Fruit fly (Drosophila melanogaster) whole organism, pupa: ENCODE results near the gene Arp3.

Source experiments
- CG10348 ChIP-seq: fragments of 200-800 bp; sonication (Bioruptor generic); IDR thresholded peaks from 2 replicates; pipeline ENCODE4 v1.3.6; 2022; ENCODE audit warnings: missing biosample characterization, missing genetic modification characterization
- CG12605 ChIP-seq: fragments of 200-800 bp; sonication (Bioruptor generic); IDR thresholded peaks from 2 replicates; pipeline ENCODE4 v1.3.6; 2022; ENCODE audit warnings: missing biosample characterization, missing genetic modification characterization
- CG13204 ChIP-seq: fragments of 200-800 bp; sonication (Bioruptor generic); optimal IDR thresholded peaks from 2 replicates; lab custom pipeline; 2018; ENCODE audit warnings: missing biosample characterization, mild to moderate bottlenecking, missing genetic modification characterization, moderate library complexity
- CG14655 ChIP-seq: fragments of 200-800 bp; sonication (Bioruptor generic); optimal IDR thresholded peaks from 3 replicates; lab custom pipeline; 2017; ENCODE audit warnings: mild to moderate bottlenecking, missing biosample characterization, missing genetic modification reagents, missing genetic modification characterization
- CG15710 ChIP-seq: fragments of 200-800 bp; sonication (Bioruptor generic); optimal IDR thresholded peaks from 2 replicates; lab custom pipeline; 2018; ENCODE audit warnings: missing biosample characterization, mild to moderate bottlenecking, missing genetic modification characterization, moderate library complexity
- CG17806 ChIP-seq: fragments of 200-800 bp; sonication (Bioruptor generic); optimal IDR thresholded peaks from 2 replicates; lab custom pipeline; 2018; ENCODE audit warnings: missing biosample characterization, mild to moderate bottlenecking, missing genetic modification characterization, moderate library complexity
- CG32121 ChIP-seq: fragments of 200-800 bp; sonication (Bioruptor generic); IDR thresholded peaks from 2 replicates; pipeline ENCODE4 v1.3.6; 2022; ENCODE audit warnings: missing biosample characterization, missing genetic modification characterization
- CG34367 ChIP-seq: fragments of 200-800 bp; sonication (Bioruptor generic); optimal IDR thresholded peaks from 2 replicates; lab custom pipeline; 2018; ENCODE audit warnings: missing biosample characterization, mild to moderate bottlenecking, missing genetic modification characterization
- CG4496 ChIP-seq: fragments of 200-800 bp; sonication (Bioruptor generic); IDR thresholded peaks from 3 replicates; pipeline ENCODE4 v1.3.6; 2022; ENCODE audit warnings: missing biosample characterization, missing genetic modification characterization
- CG8159 ChIP-seq: fragments of 200-800 bp; sonication (Bioruptor generic); optimal IDR thresholded peaks from 3 replicates; lab custom pipeline; 2018; ENCODE audit warnings: missing biosample characterization, mild to moderate bottlenecking, missing genetic modification characterization, moderate library complexity
- CG8301 ChIP-seq: fragments of 200-800 bp; sonication (Bioruptor generic); optimal IDR thresholded peaks from 2 replicates; lab custom pipeline; 2018; ENCODE audit warnings: missing biosample characterization, mild to moderate bottlenecking, missing genetic modification characterization
- CG9948 ChIP-seq: fragments of 200-800 bp; sonication (Bioruptor generic); optimal IDR thresholded peaks from 2 replicates; lab custom pipeline; 2018; ENCODE audit warnings: missing biosample characterization, mild to moderate bottlenecking, missing genetic modification characterization, moderate library complexity
- D1 ChIP-seq: fragments of 200-800 bp; sonication (Bioruptor generic); optimal IDR thresholded peaks from 2 replicates; lab custom pipeline; 2018; ENCODE audit warnings: missing biosample characterization, mild to moderate bottlenecking, missing genetic modification characterization, moderate library complexity
- EcR ChIP-seq: fragments of 200-800 bp; sonication (Bioruptor generic); optimal IDR thresholded peaks from 3 replicates; lab custom pipeline; 2019; ENCODE audit warnings: missing biosample characterization, missing genetic modification characterization, mild to moderate bottlenecking, moderate library complexity, missing genetic modification reagents
- Ets98B ChIP-seq: fragments of 200-800 bp; sonication (Bioruptor generic); IDR thresholded peaks from 2 replicates; pipeline ENCODE4 v1.3.6; 2022; ENCODE audit warnings: missing biosample characterization, missing genetic modification characterization
- Pif1A ChIP-seq: fragments of 200-800 bp; sonication (Bioruptor generic); optimal IDR thresholded peaks from 3 replicates; lab custom pipeline; 2016; ENCODE audit warnings: missing biosample characterization, missing genetic modification characterization
- Pif1B ChIP-seq: fragments of 200-800 bp; sonication (Bioruptor generic); optimal IDR thresholded peaks from 3 replicates; lab custom pipeline; 2016; ENCODE audit warnings: missing biosample characterization, missing genetic modification characterization
- Snoo ChIP-seq: fragments of 200-800 bp; sonication (Bioruptor generic); optimal IDR thresholded peaks from 3 replicates; lab custom pipeline; 2017; ENCODE audit warnings: missing biosample characterization, mild to moderate bottlenecking, missing genetic modification characterization, inconsistent platforms
- fd96Ca ChIP-seq: fragments of 200-800 bp; sonication (Bioruptor generic); IDR thresholded peaks from 3 replicates; pipeline ENCODE4 v1.3.6; 2022; ENCODE audit warnings: missing biosample characterization, missing genetic modification characterization
- gl ChIP-seq: fragments of 200-800 bp; sonication (Bioruptor generic); optimal IDR thresholded peaks from 2 replicates; lab custom pipeline; 2018; ENCODE audit warnings: missing biosample characterization, mild to moderate bottlenecking, missing genetic modification characterization
- rn ChIP-seq: fragments of 200-800 bp; sonication (Bioruptor generic); IDR thresholded peaks from 2 replicates; pipeline ENCODE4 v1.3.6; 2022; ENCODE audit warnings: missing biosample characterization, missing genetic modification characterization

The Arp3 gene

dm6 chr3L:8073872-8074271 is 41.8 kb downstream of the Arp3 start:
- TF ChIP-seq Pif1A (GFP tag; lab: Kevin White, UChicago) (no peak), CG9948 (tag; lab: Kevin White, UChicago) (no peak), gl (no peak), CG17806 (no peak), Ets98B (GFP tag; lab: Robert Waterston, UW) (no peak), CG32121 (GFP tag; lab: Robert Waterston, UW) (no peak), CG8301 (tag; lab: Kevin White, UChicago) (no peak), fd96Ca (GFP tag; lab: Robert Waterston, UW) (no peak), rn (GFP tag; lab: Robert Waterston, UW) (no peak), EcR (GFP tag; lab: Kevin White, UChicago) (no peak)

dm6 chr3L:8073370-8073769 is 42.3 kb downstream of the Arp3 start:
- TF ChIP-seq CG34367 (tag; lab: Kevin White, UChicago) (no peak), CG14655 (GFP tag; lab: Kevin White, UChicago) (peak; percentile 37), CG8301 (tag; lab: Kevin White, UChicago) (peak; percentile 33)
- TF ChIP-seq, all 21 proteins: peak for 2

- TF ChIP-seq CG13204 (GFP tag; lab: Kevin White, UChicago) (no peak), CG32121 (GFP tag; lab: Robert Waterston, UW) (peak; percentile 72), CG10348 (GFP tag; lab: Robert Waterston, UW) (no peak), Ets98B (GFP tag; lab: Robert Waterston, UW) (peak; percentile 70), CG12605 (peak; percentile 35; the same call in 1 of the 2 replicates), rn (GFP tag; lab: Robert Waterston, UW) (peak; percentile 51; the same call in 1 of the 2 replicates), EcR (GFP tag; lab: Kevin White, UChicago) (no peak), CG14655 (GFP tag; lab: Kevin White, UChicago) (peak; percentile 84), CG15710 (tag; lab: Kevin White, UChicago) (no peak), CG4496 (GFP tag; lab: Robert Waterston, UW) (peak; percentile 77), CG34367 (tag; lab: Kevin White, UChicago) (no peak), CG17806 (peak; percentile 40), gl (no peak), fd96Ca (GFP tag; lab: Robert Waterston, UW) (no peak), D1 (tag; lab: Kevin White, UChicago) (no peak), Snoo (tag; lab: Kevin White, UChicago) (peak; percentile 27), CG8159 (tag; lab: Kevin White, UChicago) (peak; percentile 46), Pif1A (GFP tag; lab: Kevin White, UChicago) (peak; percentile 49), Pif1B (GFP tag; lab: Kevin White, UChicago) (peak; percentile 48), CG8301 (tag; lab: Kevin White, UChicago) (peak; percentile 81), CG9948 (tag; lab: Kevin White, UChicago) (peak; percentile 62)
Observed at dm6 chr3L:8072720-8073119, 43.0 kb downstream of the Arp3 start.

- no peak for TF ChIP-seq EcR (GFP tag; lab: Kevin White, UChicago)
- no peak for TF ChIP-seq CG15710 (tag; lab: Kevin White, UChicago)
- no peak for TF ChIP-seq CG12605
- no peak for TF ChIP-seq Pif1A (GFP tag; lab: Kevin White, UChicago)
- no peak for TF ChIP-seq fd96Ca (GFP tag; lab: Robert Waterston, UW)
- no peak for TF ChIP-seq rn (GFP tag; lab: Robert Waterston, UW)
- no peak for TF ChIP-seq CG4496 (GFP tag; lab: Robert Waterston, UW)
- no peak for TF ChIP-seq CG8159 (tag; lab: Kevin White, UChicago)
- no peak for TF ChIP-seq Pif1B (GFP tag; lab: Kevin White, UChicago)
- no peak for TF ChIP-seq D1 (tag; lab: Kevin White, UChicago)
- no peak for TF ChIP-seq CG17806
- TF ChIP-seq CG32121 (GFP tag; lab: Robert Waterston, UW) = no peak
- no peak for TF ChIP-seq CG14655 (GFP tag; lab: Kevin White, UChicago)
- no peak for TF ChIP-seq CG8301 (tag; lab: Kevin White, UChicago)
- TF ChIP-seq CG34367 (tag; lab: Kevin White, UChicago) = no peak
- TF ChIP-seq Snoo (tag; lab: Kevin White, UChicago) = no peak
- TF ChIP-seq CG9948 (tag; lab: Kevin White, UChicago) = no peak
- TF ChIP-seq CG10348 (GFP tag; lab: Robert Waterston, UW) = no peak
Observed at dm6 chr3L:8071693-8072260, 43.9 kb downstream of the Arp3 start.

- TF ChIP-seq CG34367 (tag; lab: Kevin White, UChicago) (no peak), fd96Ca (GFP tag; lab: Robert Waterston, UW) (no peak), Ets98B (GFP tag; lab: Robert Waterston, UW) (no peak), CG17806 (no peak), Snoo (tag; lab: Kevin White, UChicago) (no peak), CG13204 (GFP tag; lab: Kevin White, UChicago) (no peak), Pif1B (GFP tag; lab: Kevin White, UChicago) (no peak), CG10348 (GFP tag; lab: Robert Waterston, UW) (no peak), gl (no peak)
- TF ChIP-seq, all 21 proteins: peak for 0
Observed at dm6 chr3L:8071192-8071591, 44.5 kb downstream of the Arp3 start.

dm6 chr3L:8069860-8070259 is 45.8 kb downstream of the Arp3 start, which contains the start of gene CG42591:
TSS of gene CG42591 (minus strand) at chr3L:8069960.
- TF ChIP-seq Snoo (tag; lab: Kevin White, UChicago) (no peak), CG13204 (GFP tag; lab: Kevin White, UChicago) (no peak), EcR (GFP tag; lab: Kevin White, UChicago) (no peak), CG17806 (no peak)
